Worm (Caenorhabditis elegans) whole organism, L4/young adult: ENCODE results near the gene spe-36.

Experiments used
- W03F9.2 ChIP-seq: fragments of 150-350 bp; optimal IDR thresholded peaks from 2 replicates; lab custom pipeline; 2014; ENCODE audit warnings: missing biosample characterization, missing genetic modification characterization
- dao-5 ChIP-seq: sonication (generic microtip); optimal IDR thresholded peaks from 2 replicates; lab custom pipeline; 2016; ENCODE audit warnings: missing genotype, missing genetic modification characterization, moderate library complexity, missing compliant biosample characterization
- him-1 ChIP-seq: sonication (generic microtip); optimal IDR thresholded peaks from 2 replicates; lab custom pipeline; 2016; ENCODE audit warnings: missing genotype, missing genetic modification reagents, missing genetic modification characterization, missing compliant biosample characterization

ce11 chrIV:11566146-11566545 lies 25.9 kb downstream of the spe-36 start, which contains the start of gene sec-24.1:
- TF ChIP-seq W03F9.2 (peak; percentile 83), him-1 (tag; lab: Kevin White, UChicago) (peak; percentile 65), dao-5 (tag; lab: Kevin White, UChicago) (no peak)
